Fruit fly (Drosophila melanogaster) whole organism, prepupa: ENCODE data around the gene CG6418.
A peak's percentile ranks its signal among the peaks of the same experiment; 100 is the strongest.

Experiments used
- CG16779 ChIP-seq: fragments of 200-800 bp; sonication (Bioruptor generic); optimal IDR thresholded peaks from 3 replicates; lab custom pipeline; 2017; ENCODE audit warnings: missing biosample characterization, mild to moderate bottlenecking, missing genetic modification characterization
- CG6163 ChIP-seq: fragments of 200-800 bp; sonication (Bioruptor generic); IDR thresholded peaks from 3 replicates; pipeline ENCODE4 v1.3.6; 2022; ENCODE audit warnings: missing biosample characterization, missing genetic modification characterization
- salr ChIP-seq, 2 experiments: fragments of 200-800 bp; sonication (Bioruptor generic); optimal IDR thresholded peaks; 3 replicates each; lab custom pipeline; 2016 to 2018; ENCODE audit warnings: missing biosample characterization in 2 of 2, missing genetic modification characterization in 2 of 2, mild to moderate bottlenecking in 1 of 2

DNA sequence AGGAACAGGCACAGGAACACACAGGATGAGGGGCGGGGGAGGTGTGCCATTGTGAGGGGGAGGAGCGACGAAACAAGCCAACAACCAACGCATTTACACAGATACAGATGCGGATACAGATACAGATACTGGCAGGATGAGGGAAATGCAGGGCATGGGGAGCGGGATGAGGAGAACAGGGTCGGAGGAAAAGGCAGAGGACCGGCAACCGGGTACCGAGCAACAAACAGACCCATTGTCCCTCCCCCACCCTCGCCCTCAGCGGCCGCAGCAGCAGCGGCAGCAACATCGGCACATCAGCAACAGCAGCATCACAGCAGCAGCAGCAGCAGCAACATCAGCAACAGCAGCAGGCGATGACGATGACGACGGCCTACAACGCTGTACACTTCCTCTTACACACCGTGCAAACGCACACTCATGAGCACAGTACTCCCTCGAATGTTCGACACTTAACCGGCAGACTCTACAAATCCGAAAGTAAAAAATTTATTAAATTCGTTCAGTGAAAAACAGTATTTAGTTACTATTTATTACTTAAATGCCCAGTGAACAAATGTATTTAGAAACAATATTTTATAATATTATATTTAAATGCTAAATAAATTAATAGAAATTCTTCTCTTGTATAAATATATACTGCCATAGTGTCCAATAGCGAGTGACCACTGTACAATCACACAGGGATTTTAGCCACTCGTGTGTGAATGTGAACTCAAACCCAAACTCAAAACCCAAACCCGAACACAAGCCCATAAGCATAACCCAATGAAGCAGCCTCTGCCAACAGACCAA is 23.2 kb downstream of the CG6418 start:
- peak; percentile 86 for TF ChIP-seq CG6163 (GFP tag; lab: Robert Waterston, UW)
- TF ChIP-seq CG16779 (tag; lab: Kevin White, UChicago): peak; percentile 85
- peak; percentile 57 to 76 for TF ChIP-seq salr (GFP tag; optimal IDR thresholded peaks at IDR 0.05; lab: Kevin White, UChicago)
